Fruit fly (Drosophila melanogaster): ENCODE results near the gene CG7044.

The CG7044 gene

DNA sequence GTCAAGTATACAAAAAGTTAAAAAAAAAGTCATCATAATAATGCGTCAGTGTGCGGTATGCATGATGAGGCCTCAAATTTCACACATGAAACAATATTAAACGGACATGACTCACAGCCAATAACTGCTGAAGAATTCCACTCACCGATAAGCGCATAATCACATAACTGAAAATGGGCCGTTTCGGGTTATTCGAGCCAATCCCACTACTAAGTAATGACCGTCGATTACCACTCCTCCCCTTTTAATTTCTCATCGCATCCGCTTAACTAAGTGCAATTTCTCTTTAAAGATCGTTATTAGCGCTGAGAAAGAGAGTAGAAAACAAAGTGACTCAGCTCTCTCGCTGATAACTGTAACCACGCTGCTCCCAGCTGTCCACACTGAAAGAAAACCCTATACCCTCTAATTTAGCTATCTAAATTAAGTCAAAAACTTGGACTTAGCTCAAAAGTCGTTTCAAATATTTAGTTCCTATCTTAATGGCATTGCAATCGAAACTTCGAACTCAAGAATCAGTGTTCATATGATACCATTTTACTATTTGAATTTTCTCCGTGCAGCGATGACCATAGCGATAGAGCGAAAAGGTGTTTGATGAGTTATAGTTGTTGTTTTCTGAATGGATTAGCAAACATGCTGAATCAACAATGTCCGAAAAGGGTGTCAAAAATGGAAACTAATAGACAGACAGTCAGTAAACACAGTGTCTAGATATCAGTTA lies 11.4 kb upstream of the CG7044 start (continued):
- peak; percentile 85 for TF ChIP-seq lmd (GFP tag; IDR thresholded peaks at IDR 0.05)
- TF ChIP-seq CG15269 (tag; optimal IDR thresholded peaks at IDR 0.05) = peak; percentile 91
- peak; percentile 85 for TF ChIP-seq tx (GFP tag; optimal IDR thresholded peaks at IDR 0.05)
- peak; percentile 87 for TF ChIP-seq Dip3 (GFP tag; optimal IDR thresholded peaks at IDR 0.05)
- TF ChIP-seq CG3847 (GFP tag; IDR thresholded peaks at IDR 0.05) = peak; percentile 78
- TF ChIP-seq sens (GFP tag) = peak; percentile 98
- TF ChIP-seq psq (GFP tag; optimal IDR thresholded peaks at IDR 0.05) = peak; percentile 61
- peak; percentile 79 for TF ChIP-seq en (GFP tag; optimal IDR thresholded peaks at IDR 0.05)
- peak; percentile 68; the same call in 2 of the 3 replicates for TF ChIP-seq CG11093 (GFP tag; IDR thresholded peaks at IDR 0.05)
- TF ChIP-seq CG13287 (GFP tag; IDR thresholded peaks at IDR 0.05; ENCODE audit: partially characterized antibody) = no peak
- peak; percentile 59 for TF ChIP-seq Hmx (GFP tag; optimal IDR thresholded peaks at IDR 0.05)
- TF ChIP-seq Eip74EF (GFP tag; optimal IDR thresholded peaks at IDR 0.05) = peak in 1 of 2 experiments; percentile 92
- TF ChIP-seq dati (GFP tag; IDR thresholded peaks at IDR 0.05) = peak; percentile 77
- peak; percentile 86 for TF ChIP-seq B-H1 (GFP tag; IDR thresholded peaks at IDR 0.05)
- peak; percentile 74 for TF ChIP-seq dmrt11E (tag; optimal IDR thresholded peaks at IDR 0.05)
- TF ChIP-seq CG17829 (tag; optimal IDR thresholded peaks at IDR 0.05) = peak; percentile 87
- TF ChIP-seq CG10979 (tag; optimal IDR thresholded peaks at IDR 0.05) = peak; percentile 85
- peak; percentile 84 for TF ChIP-seq H15 (GFP tag; IDR thresholded peaks at IDR 0.05)
- TF ChIP-seq CG2116 (GFP tag; optimal IDR thresholded peaks at IDR 0.05) = peak; percentile 52
- TF ChIP-seq p53 (GFP tag; optimal IDR thresholded peaks at IDR 0.05) = peak; percentile 46
- TF ChIP-seq Dad (GFP tag; optimal IDR thresholded peaks at IDR 0.05) = peak; percentile 72
- peak; percentile 81 for TF ChIP-seq run (tag; optimal IDR thresholded peaks at IDR 0.05)
- peak; percentile 78 for TF ChIP-seq CG12299 (tag; optimal IDR thresholded peaks at IDR 0.05)
- peak; percentile 88 for TF ChIP-seq fd64A (GFP tag; optimal IDR thresholded peaks at IDR 0.05)
- peak; percentile 78 for TF ChIP-seq ap (GFP tag; IDR thresholded peaks at IDR 0.05)
- peak; percentile 51 for TF ChIP-seq Meics (GFP tag; optimal IDR thresholded peaks at IDR 0.05)
- peak; percentile 73 for TF ChIP-seq cato (GFP tag; optimal IDR thresholded peaks at IDR 0.05; ENCODE audit: borderline replicate concordance)
- TF ChIP-seq Elba2 (GFP tag; optimal IDR thresholded peaks at IDR 0.05) = peak; percentile 14
- TF ChIP-seq CG32532 (GFP tag; IDR thresholded peaks at IDR 0.05) = peak; percentile 91
- peak; percentile 67 for TF ChIP-seq CG8290 (GFP tag; optimal IDR thresholded peaks at IDR 0.05)
- TF ChIP-seq CG8290 (tag; optimal IDR thresholded peaks at IDR 0.05) = peak in 1 of 2 experiments; percentile 92
- peak; percentile 86 for TF ChIP-seq zfh1 (GFP tag; IDR thresholded peaks at IDR 0.05)
- peak; percentile 87 for TF ChIP-seq repo (GFP tag; optimal IDR thresholded peaks at IDR 0.05)
- TF ChIP-seq CG12219 (GFP tag; optimal IDR thresholded peaks at IDR 0.05) = peak; percentile 90
- no peak for TF ChIP-seq mirr (GFP tag; optimal IDR thresholded peaks at IDR 0.05)
- TF ChIP-seq btn (GFP tag; optimal IDR thresholded peaks at IDR 0.05) = peak; percentile 87
- no peak for TF ChIP-seq CG34376 (GFP tag; optimal IDR thresholded peaks at IDR 0.05)
- TF ChIP-seq oc (tag; optimal IDR thresholded peaks at IDR 0.05) = peak; percentile 91
- TF ChIP-seq vvl (GFP tag; IDR thresholded peaks at IDR 0.05) = peak; percentile 93
- no peak for TF ChIP-seq sc (optimal IDR thresholded peaks at IDR 0.05)
- TF ChIP-seq sc (GFP tag; optimal IDR thresholded peaks at IDR 0.05) = peak; percentile 72
- peak; percentile 87 for TF ChIP-seq CG13424 (tag; optimal IDR thresholded peaks at IDR 0.05)
- peak; percentile 84 for TF ChIP-seq scrt (GFP tag; optimal IDR thresholded peaks at IDR 0.05)
- peak; percentile 87 for TF ChIP-seq Side (GFP tag; optimal IDR thresholded peaks at IDR 0.05)
- TF ChIP-seq CG13894 (tag; optimal IDR thresholded peaks at IDR 0.05) = peak; percentile 21
- TF ChIP-seq HHEX (GFP tag; optimal IDR thresholded peaks at IDR 0.05) = peak; percentile 59
- TF ChIP-seq CG7745 (tag; optimal IDR thresholded peaks at IDR 0.05) = peak; percentile 42
- TF ChIP-seq pros (GFP tag; optimal IDR thresholded peaks at IDR 0.05) = no peak
- TF ChIP-seq CG8388 (GFP tag; optimal IDR thresholded peaks at IDR 0.05) = peak; percentile 89
- peak; percentile 59 for TF ChIP-seq Sry-δ (GFP tag; optimal IDR thresholded peaks at IDR 0.05)
